Worm (Caenorhabditis elegans) whole organism, early embryonic: ENCODE data around the gene T07D4.2.

Source experiments
- B0310.2 ChIP-seq: sonication (generic microtip); optimal IDR thresholded peaks from 2 replicates; lab custom pipeline; 2016; ENCODE audit warnings: mild to moderate bottlenecking, missing genetic modification characterization, missing compliant biosample characterization
- ama-1 ChIP-seq: fragments of 150-350 bp; optimal IDR thresholded peaks from 2 replicates; lab custom pipeline; 2014
- ceh-13 ChIP-seq: fragments of 200-800 bp; sonication (Bioruptor generic); optimal IDR thresholded peaks from 2 replicates; lab custom pipeline; 2018; ENCODE audit warnings: mild to moderate bottlenecking, missing genetic modification characterization, missing compliant biosample characterization
- hmbx-1 ChIP-seq: sonication (generic microtip); optimal IDR thresholded peaks from 2 replicates; lab custom pipeline; 2016; ENCODE audit warnings: mild to moderate bottlenecking, missing genetic modification characterization, missing compliant biosample characterization
- pes-1 ChIP-seq: fragments of 200-800 bp; sonication (Bioruptor generic); IDR thresholded peaks from 2 replicates; pipeline ENCODE4 v1.3.6; 2022; ENCODE audit warnings: missing genetic modification reagents, missing genetic modification characterization, missing compliant biosample characterization
- tbx-11 ChIP-seq: fragments of 200-800 bp; sonication (Bioruptor generic); IDR thresholded peaks from 2 replicates; pipeline ENCODE4 v1.3.6; 2022; ENCODE audit warnings: missing genetic modification characterization, missing compliant biosample characterization

- TF ChIP-seq ama-1 (lab: Kevin White, UChicago) (no peak), pes-1 (GFP tag; lab: Robert Waterston, UW) (no peak), ceh-13 (GFP tag; lab: Kevin White, UChicago) (no peak), tbx-11 (GFP tag; lab: Robert Waterston, UW) (no peak), B0310.2 (tag; lab: Kevin White, UChicago) (no peak), hmbx-1 (tag; lab: Kevin White, UChicago) (no peak)
Measured at ce11 chrII:8853960-8854359, 19.8 kb downstream of the T07D4.2 start.
